Fruit fly (Drosophila melanogaster) whole organism, embryonic: Measurements from ENCODE around the gene CG13029.

ENCODE experiments used
- CG1024 ChIP-seq: fragments of 200-800 bp; sonication (Bioruptor generic); IDR thresholded peaks from 2 replicates; pipeline ENCODE4 v1.3.6; 2022; ENCODE audit warnings: missing biosample characterization, missing genetic modification characterization
- CG10274 ChIP-seq: fragments of 200-800 bp; sonication (Bioruptor generic); optimal IDR thresholded peaks from 3 replicates; lab custom pipeline; 2017; ENCODE audit warnings: missing biosample characterization, mild to moderate bottlenecking, missing genetic modification characterization
- CG10431 ChIP-seq: fragments of 200-800 bp; sonication (Bioruptor generic); optimal IDR thresholded peaks from 3 replicates; lab custom pipeline; 2018; ENCODE audit warnings: missing biosample characterization, mild to moderate bottlenecking, missing genetic modification characterization
- CG11085 ChIP-seq: fragments of 200-800 bp; sonication (Bioruptor generic); IDR thresholded peaks from 2 replicates; pipeline ENCODE4 v1.3.6; 2022; ENCODE audit warnings: missing biosample characterization, missing genetic modification characterization
- CG11093 ChIP-seq: fragments of 200-800 bp; sonication (Bioruptor generic); IDR thresholded peaks from 3 replicates; pipeline ENCODE4 v1.3.6; 2022; ENCODE audit warnings: missing biosample characterization, missing genetic modification characterization
- CG12155 ChIP-seq: fragments of 200-800 bp; sonication (Bioruptor generic); optimal IDR thresholded peaks from 3 replicates; lab custom pipeline; 2016; ENCODE audit warnings: missing biosample characterization, missing genetic modification characterization
- CG14965 ChIP-seq: fragments of 200-800 bp; sonication (Bioruptor generic); optimal IDR thresholded peaks from 2 replicates; lab custom pipeline; 2016; ENCODE audit warnings: missing biosample characterization, missing genetic modification characterization, borderline replicate concordance
- CG17186 ChIP-seq: fragments of 200-800 bp; sonication (Bioruptor generic); optimal IDR thresholded peaks from 3 replicates; lab custom pipeline; 2017; ENCODE audit warnings: missing biosample characterization, missing genetic modification reagents, missing genetic modification characterization
- CG17829 ChIP-seq: fragments of 200-800 bp; optimal IDR thresholded peaks from 2 replicates; lab custom pipeline; 2019; ENCODE audit warnings: missing biosample characterization, mild to moderate bottlenecking, missing genetic modification characterization, moderate library complexity
- CG18262 ChIP-seq: fragments of 200-800 bp; optimal IDR thresholded peaks from 3 replicates; lab custom pipeline; 2019; ENCODE audit warnings: missing biosample characterization, mild to moderate bottlenecking, missing genetic modification characterization, moderate library complexity
- CG3065 ChIP-seq: fragments of 200-800 bp; sonication (Bioruptor generic); optimal IDR thresholded peaks from 2 replicates; lab custom pipeline; 2016; ENCODE audit warnings: missing biosample characterization, missing genetic modification characterization
- CG31224 ChIP-seq: fragments of 200-800 bp; sonication (Bioruptor generic); IDR thresholded peaks from 2 replicates; pipeline ENCODE4 v1.3.6; 2022; ENCODE audit warnings: missing biosample characterization, missing genetic modification characterization
- CG31365 ChIP-seq: fragments of 200-800 bp; sonication (Bioruptor generic); optimal IDR thresholded peaks from 2 replicates; lab custom pipeline; 2018; ENCODE audit warnings: missing biosample characterization, mild to moderate bottlenecking, missing genetic modification characterization
- CG31388 ChIP-seq: fragments of 200-800 bp; sonication (Bioruptor generic); optimal IDR thresholded peaks from 2 replicates; lab custom pipeline; 2016; ENCODE audit warnings: missing biosample characterization, missing genetic modification characterization
- CG4404 ChIP-seq: fragments of 200-800 bp; sonication (Bioruptor generic); IDR thresholded peaks from 2 replicates; pipeline ENCODE4 v1.3.6; 2022; ENCODE audit warnings: missing biosample characterization, missing genetic modification characterization
- CG4707 ChIP-seq: fragments of 200-800 bp; sonication (Bioruptor generic); optimal IDR thresholded peaks from 2 replicates; lab custom pipeline; 2018; ENCODE audit warnings: missing biosample characterization, mild to moderate bottlenecking, missing genetic modification characterization, moderate library complexity
- CG4730 ChIP-seq: fragments of 200-800 bp; sonication (Bioruptor generic); IDR thresholded peaks from 2 replicates; pipeline ENCODE4 v1.3.6; 2022; ENCODE audit warnings: missing biosample characterization, missing genetic modification characterization
- CG6272 ChIP-seq: fragments of 200-800 bp; sonication (Bioruptor generic); IDR thresholded peaks from 2 replicates; pipeline ENCODE4 v1.3.6; 2022; ENCODE audit warnings: missing biosample characterization, missing genetic modification characterization
- CG6791 ChIP-seq: fragments of 200-800 bp; sonication (Bioruptor generic); IDR thresholded peaks from 3 replicates; pipeline ENCODE4 v1.3.6; 2022; ENCODE audit warnings: missing biosample characterization, missing genetic modification characterization; ENCODE audit not compliant: partially characterized antibody
- CG7357 ChIP-seq: fragments of 200-800 bp; sonication (Bioruptor generic); IDR thresholded peaks from 3 replicates; pipeline ENCODE4 v1.3.6; 2022; ENCODE audit warnings: missing biosample characterization, missing genetic modification characterization
- CG7556 ChIP-seq: fragments of 200-800 bp; sonication (Bioruptor generic); optimal IDR thresholded peaks from 2 replicates; lab custom pipeline; 2017; ENCODE audit warnings: missing biosample characterization, mild to moderate bottlenecking, missing genetic modification characterization
- CG7987 ChIP-seq: fragments of 200-800 bp; sonication (Bioruptor generic); optimal IDR thresholded peaks from 2 replicates; lab custom pipeline; 2018; ENCODE audit warnings: missing biosample characterization, mild to moderate bottlenecking, missing genetic modification characterization, moderate library complexity
- CG9437 ChIP-seq: fragments of 200-800 bp; sonication (Bioruptor generic); optimal IDR thresholded peaks from 2 replicates; lab custom pipeline; 2018; ENCODE audit warnings: missing biosample characterization, mild to moderate bottlenecking, missing genetic modification characterization
- D19A ChIP-seq: fragments of 200-800 bp; optimal IDR thresholded peaks from 3 replicates; lab custom pipeline; 2019; ENCODE audit warnings: missing biosample characterization, mild to moderate bottlenecking, missing genetic modification characterization, moderate library complexity
- Dek ChIP-seq: fragments of 200-800 bp; sonication (Bioruptor generic); optimal IDR thresholded peaks from 3 replicates; lab custom pipeline; 2019; ENCODE audit warnings: missing biosample characterization, mild to moderate bottlenecking, missing genetic modification characterization, moderate library complexity
- HmgD ChIP-seq: fragments of 200-800 bp; sonication (Bioruptor generic); optimal IDR thresholded peaks from 3 replicates; lab custom pipeline; 2016; ENCODE audit warnings: missing biosample characterization, missing genetic modification characterization
- Kr ChIP-seq: fragments of 200-800 bp; sonication (Bioruptor generic); optimal IDR thresholded peaks from 2 replicates; lab custom pipeline; 2017; ENCODE audit warnings: missing biosample characterization, mild to moderate bottlenecking, missing genetic modification characterization
- Max ChIP-seq: fragments of 200-800 bp; sonication (Bioruptor generic); optimal IDR thresholded peaks from 2 replicates; lab custom pipeline; 2016; ENCODE audit warnings: missing biosample characterization, mild to moderate bottlenecking, missing genetic modification characterization
- Nf-YA ChIP-seq: fragments of 200-800 bp; sonication (Bioruptor generic); IDR thresholded peaks from 2 replicates; pipeline ENCODE4 v1.3.6; 2022; ENCODE audit warnings: missing biosample characterization, missing genetic modification characterization
- Optix ChIP-seq: fragments of 200-800 bp; sonication (Bioruptor generic); IDR thresholded peaks from 3 replicates; pipeline ENCODE4 v1.3.6; 2022; ENCODE audit warnings: missing biosample characterization, missing genetic modification characterization
- Rfx ChIP-seq: fragments of 200-800 bp; sonication (Bioruptor generic); IDR thresholded peaks from 2 replicates; pipeline ENCODE4 v1.3.6; 2022; ENCODE audit warnings: missing biosample characterization, missing genetic modification characterization
- Sox102F ChIP-seq: fragments of 200-800 bp; sonication (Bioruptor generic); optimal IDR thresholded peaks from 2 replicates; lab custom pipeline; 2018; ENCODE audit warnings: missing biosample characterization, mild to moderate bottlenecking, missing genetic modification characterization, moderate library complexity
- Vsx1 ChIP-seq: fragments of 200-800 bp; sonication (Bioruptor generic); optimal IDR thresholded peaks from 2 replicates; lab custom pipeline; 2017; ENCODE audit warnings: missing biosample characterization, mild to moderate bottlenecking, missing genetic modification characterization, missing genetic modification reagents
- ap ChIP-seq: fragments of 200-800 bp; sonication (Bioruptor generic); IDR thresholded peaks from 2 replicates; pipeline ENCODE4 v1.3.6; 2022; ENCODE audit warnings: missing biosample characterization, missing genetic modification characterization
- bab2 ChIP-seq: fragments of 200-800 bp; sonication (Bioruptor generic); optimal IDR thresholded peaks from 2 replicates; lab custom pipeline; 2016; ENCODE audit warnings: missing biosample characterization, missing genetic modification characterization
- cad ChIP-seq: fragments of >200 bp; optimal IDR thresholded peaks from 2 replicates; lab custom pipeline; 2017; ENCODE audit warnings: missing biosample characterization, missing genetic modification characterization
- croc ChIP-seq: fragments of 200-800 bp; sonication (Bioruptor generic); conservative IDR thresholded peaks from 3 replicates; pipeline ENCODE4 v1.3.6; 2022; ENCODE audit warnings: missing biosample characterization, missing genetic modification characterization
- ewg ChIP-seq: fragments of 200-800 bp; sonication (Bioruptor generic); optimal IDR thresholded peaks from 3 replicates; lab custom pipeline; 2017; ENCODE audit warnings: mild to moderate bottlenecking, missing biosample characterization, missing genetic modification reagents, missing genetic modification characterization
- fu2 ChIP-seq: fragments of 200-800 bp; sonication (Bioruptor generic); optimal IDR thresholded peaks from 2 replicates; lab custom pipeline; 2016; ENCODE audit warnings: missing biosample characterization, missing genetic modification characterization
- gcm2 ChIP-seq: fragments of 200-800 bp; sonication (Bioruptor generic); optimal IDR thresholded peaks from 2 replicates; lab custom pipeline; 2016; ENCODE audit warnings: missing biosample characterization, missing genetic modification characterization
- grau ChIP-seq: fragments of 200-800 bp; optimal IDR thresholded peaks from 3 replicates; lab custom pipeline; 2019; ENCODE audit warnings: missing biosample characterization, mild to moderate bottlenecking, missing genetic modification characterization, moderate library complexity
- her ChIP-seq: fragments of 200-800 bp; sonication (Bioruptor generic); optimal IDR thresholded peaks from 2 replicates; lab custom pipeline; 2016; ENCODE audit warnings: missing biosample characterization, missing genetic modification characterization
- jumu ChIP-seq: fragments of 200-800 bp; sonication (Bioruptor generic); optimal IDR thresholded peaks from 3 replicates; lab custom pipeline; 2016; ENCODE audit warnings: missing biosample characterization, missing genetic modification characterization
- kah ChIP-seq: fragments of 200-800 bp; sonication (Bioruptor generic); optimal IDR thresholded peaks from 2 replicates; lab custom pipeline; 2018; ENCODE audit warnings: missing biosample characterization, mild to moderate bottlenecking, missing genetic modification characterization
- pb ChIP-seq: fragments of 200-800 bp; sonication (Bioruptor generic); optimal IDR thresholded peaks from 3 replicates; lab custom pipeline; 2016; ENCODE audit warnings: missing biosample characterization, missing genetic modification characterization
- phol ChIP-seq: fragments of 200-800 bp; sonication (Bioruptor generic); optimal IDR thresholded peaks from 3 replicates; lab custom pipeline; 2018; ENCODE audit warnings: missing biosample characterization, mild to moderate bottlenecking, missing genetic modification characterization, moderate library complexity
- pita ChIP-seq: fragments of 200-800 bp; sonication (Bioruptor generic); optimal IDR thresholded peaks from 2 replicates; lab custom pipeline; 2017; ENCODE audit warnings: missing biosample characterization, mild to moderate bottlenecking, missing genetic modification characterization
- pzg ChIP-seq: fragments of 200-800 bp; sonication (Bioruptor generic); optimal IDR thresholded peaks from 3 replicates; lab custom pipeline; 2018; ENCODE audit warnings: missing biosample characterization, mild to moderate bottlenecking, missing genetic modification characterization, moderate library complexity
- sens-2 ChIP-seq: fragments of 200-800 bp; sonication (Bioruptor generic); IDR thresholded peaks from 2 replicates; pipeline ENCODE4 v1.3.6; 2022; ENCODE audit warnings: missing biosample characterization, missing genetic modification characterization
- sima ChIP-seq: fragments of 200-800 bp; sonication (Bioruptor generic); optimal IDR thresholded peaks from 2 replicates; lab custom pipeline; 2016; ENCODE audit warnings: missing biosample characterization, missing genetic modification characterization

Gene CG13029

dm6 chr3L:16890650-16891336, 30.4 kb downstream of the CG13029 start (continued):
- peak; percentile 70 for TF ChIP-seq CG4404
- peak; percentile 91 for TF ChIP-seq bab2
- peak; percentile 69 for TF ChIP-seq pb (GFP tag; lab: Kevin White, UChicago)
- peak; percentile 62 for TF ChIP-seq CG10274 (GFP tag; lab: Kevin White, UChicago)
- TF ChIP-seq CG9437 (GFP tag; lab: Kevin White, UChicago): peak; percentile 75
- TF ChIP-seq pzg: no peak
- peak; percentile 57 for TF ChIP-seq fu2 (GFP tag; lab: Kevin White, UChicago)
- TF ChIP-seq CG4707 (GFP tag; lab: Kevin White, UChicago): peak; percentile 70
- peak; percentile 89 for TF ChIP-seq CG1024 (GFP tag; lab: Robert Waterston, UW)
- TF ChIP-seq jumu (GFP tag; lab: Kevin White, UChicago): peak; percentile 86
- TF ChIP-seq CG6272 (GFP tag; lab: Robert Waterston, UW): peak; percentile 71
- peak; percentile 77 for TF ChIP-seq gcm2 (GFP tag; lab: Kevin White, UChicago)
- TF ChIP-seq Max (GFP tag; lab: Kevin White, UChicago): peak; percentile 67
- TF ChIP-seq Rfx: peak; percentile 75
- TF ChIP-seq CG4730: peak; percentile 84
- peak; percentile 91 for TF ChIP-seq croc
- peak; percentile 73 for TF ChIP-seq ewg (GFP tag; lab: Kevin White, UChicago)
- TF ChIP-seq Optix: peak; percentile 89
- TF ChIP-seq Dek (tag; lab: Kevin White, UChicago): peak; percentile 81
- peak; percentile 74 for TF ChIP-seq kah (GFP tag; lab: Kevin White, UChicago)
- no peak for TF ChIP-seq Kr (GFP tag; lab: Kevin White, UChicago)
- peak; percentile 95 for TF ChIP-seq Sox102F
- TF ChIP-seq D19A (tag; lab: Kevin White, UChicago): peak; percentile 88
- TF ChIP-seq ap (GFP tag; lab: Robert Waterston, UW): peak; percentile 91
- TF ChIP-seq CG31224 (GFP tag; lab: Robert Waterston, UW): peak; percentile 64
- TF ChIP-seq sima (GFP tag; lab: Kevin White, UChicago): peak; percentile 64
- TF ChIP-seq cad (GFP tag; lab: Kevin White, UChicago): no peak
- peak; percentile 93 for TF ChIP-seq phol (tag; lab: Kevin White, UChicago)
- TF ChIP-seq sens-2: peak; percentile 96
- TF ChIP-seq CG7357 (GFP tag; lab: Robert Waterston, UW): peak; percentile 86
- peak; percentile 58 for TF ChIP-seq CG31365 (tag; lab: Kevin White, UChicago)
- TF ChIP-seq CG10431 (GFP tag; lab: Kevin White, UChicago): peak; percentile 74
- peak; percentile 99 for TF ChIP-seq Vsx1
- TF ChIP-seq CG3065 (GFP tag; lab: Kevin White, UChicago): peak; percentile 70
- TF ChIP-seq CG14965 (GFP tag; lab: Kevin White, UChicago): peak; percentile 28
- peak; percentile 58 for TF ChIP-seq CG11085
- TF ChIP-seq CG31388: peak; percentile 72
- peak; percentile 68 for TF ChIP-seq CG17186
- no peak for TF ChIP-seq pita (GFP tag; lab: Kevin White, UChicago)
- no peak; the same call in 2 of the 3 replicates for TF ChIP-seq CG6791 (GFP tag; lab: Robert Waterston, UW)
- peak; percentile 92 for TF ChIP-seq CG7556 (GFP tag; lab: Kevin White, UChicago)
- TF ChIP-seq CG12155 (GFP tag; lab: Kevin White, UChicago): peak; percentile 76
- peak; percentile 7 for TF ChIP-seq HmgD (GFP tag; lab: Kevin White, UChicago)
- TF ChIP-seq Nf-YA (GFP tag; lab: Robert Waterston, UW): peak; percentile 93
- TF ChIP-seq CG7987 (GFP tag; lab: Kevin White, UChicago): peak; percentile 33
- TF ChIP-seq her (GFP tag; lab: Kevin White, UChicago): peak; percentile 85
- peak; percentile 92 for TF ChIP-seq CG17829
- TF ChIP-seq grau: peak; percentile 84
- TF ChIP-seq CG11093 (GFP tag; lab: Robert Waterston, UW): peak; percentile 88
- peak; percentile 94 for TF ChIP-seq CG18262
